Worm (Caenorhabditis elegans) whole organism, young adult: Measurements from ENCODE around the gene pot-1.

Experiments
- B0019.2 ChIP-seq: fragments of 200-800 bp; sonication (Bioruptor generic); conservative IDR thresholded peaks from 2 replicates; pipeline ENCODE4 v1.3.6; 2022; ENCODE audit warnings: missing genetic modification reagents, missing genetic modification characterization, missing compliant biosample characterization
- C17E4.6 ChIP-seq: fragments of 200-800 bp; sonication (Bioruptor generic); IDR thresholded peaks from 2 replicates; pipeline ENCODE4 v1.3.6; 2022; ENCODE audit warnings: missing genetic modification reagents, missing genetic modification characterization, missing compliant biosample characterization
- F33H1.4 ChIP-seq: fragments of 200-800 bp; sonication (Bioruptor generic); IDR thresholded peaks from 2 replicates; pipeline ENCODE4 v1.3.6; 2022; ENCODE audit warnings: missing genetic modification reagents, missing genetic modification characterization, missing compliant biosample characterization
- F37B4.10 ChIP-seq: fragments of 200-800 bp; sonication (Bioruptor generic); IDR thresholded peaks from 2 replicates; pipeline ENCODE4 v1.3.6; 2022; ENCODE audit warnings: missing genetic modification characterization, missing compliant biosample characterization
- F39B2.1 ChIP-seq: fragments of 200-800 bp; sonication (Bioruptor generic); IDR thresholded peaks from 2 replicates; pipeline ENCODE4 v1.3.6; 2022; ENCODE audit warnings: missing genetic modification reagents, missing genetic modification characterization, missing compliant biosample characterization
- F49E8.2 ChIP-seq: sonication (generic microtip); optimal IDR thresholded peaks from 3 replicates; lab custom pipeline; 2017; ENCODE audit warnings: missing genetic modification characterization, mild to moderate bottlenecking, missing compliant biosample characterization, antibody characterized with exemption, moderate library complexity; ENCODE audit not compliant: insufficient read depth
- F52B5.7 ChIP-seq: sonication (generic microtip); optimal IDR thresholded peaks from 2 replicates; lab custom pipeline; 2016; ENCODE audit warnings: mild to moderate bottlenecking, missing genetic modification characterization, missing compliant biosample characterization
- Y53F4B.3 ChIP-seq: fragments of 200-800 bp; sonication (Bioruptor generic); IDR thresholded peaks from 2 replicates; pipeline ENCODE4 v1.3.6; 2022; ENCODE audit warnings: missing genetic modification reagents, missing genetic modification characterization, missing compliant biosample characterization
- Y56A3A.18 ChIP-seq: fragments of 200-800 bp; sonication (Bioruptor generic); IDR thresholded peaks from 2 replicates; pipeline ENCODE4 v1.3.6; 2022; ENCODE audit warnings: missing genetic modification reagents, missing genetic modification characterization, missing compliant biosample characterization
- Y79H2A.3 ChIP-seq: fragments of 200-800 bp; sonication (Bioruptor generic); conservative IDR thresholded peaks from 2 replicates; pipeline ENCODE4 v1.3.6; 2022; ENCODE audit warnings: missing genetic modification reagents, missing genetic modification characterization, missing compliant biosample characterization
- akir-1 ChIP-seq: fragments of 200-800 bp; sonication (Bioruptor generic); optimal IDR thresholded peaks from 2 replicates; lab custom pipeline; 2018; ENCODE audit warnings: mild to moderate bottlenecking, missing genetic modification characterization, moderate library complexity, missing compliant biosample characterization
- aptf-2 ChIP-seq: fragments of 200-800 bp; sonication (Bioruptor generic); conservative IDR thresholded peaks from 2 replicates; pipeline ENCODE4 v1.3.6; 2022; ENCODE audit warnings: missing genetic modification reagents, missing genetic modification characterization, missing compliant biosample characterization
- aptf-3 ChIP-seq: fragments of 200-800 bp; sonication (Bioruptor generic); IDR thresholded peaks from 2 replicates; pipeline ENCODE4 v1.3.6; 2022; ENCODE audit warnings: missing genetic modification characterization, missing compliant biosample characterization
- attf-3 ChIP-seq: fragments of 200-800 bp; sonication (Bioruptor generic); conservative IDR thresholded peaks from 2 replicates; pipeline ENCODE4 v1.3.6; 2022; ENCODE audit warnings: missing genetic modification reagents, missing genetic modification characterization, missing compliant biosample characterization
- attf-5 ChIP-seq: fragments of 200-800 bp; sonication (Bioruptor generic); optimal IDR thresholded peaks from 2 replicates; lab custom pipeline; 2018; ENCODE audit warnings: mild to moderate bottlenecking, missing genetic modification characterization, missing compliant biosample characterization
- bed-1 ChIP-seq: fragments of 200-800 bp; sonication (Bioruptor generic); IDR thresholded peaks from 2 replicates; pipeline ENCODE4 v1.3.6; 2022; ENCODE audit warnings: missing genetic modification reagents, missing genetic modification characterization, missing compliant biosample characterization
- ceh-100 ChIP-seq: fragments of 200-800 bp; sonication (Bioruptor generic); IDR thresholded peaks from 2 replicates; pipeline ENCODE4 v1.3.6; 2022; ENCODE audit warnings: missing genetic modification reagents, missing genetic modification characterization, missing compliant biosample characterization
- ceh-40 ChIP-seq: fragments of 200-800 bp; sonication (Bioruptor generic); IDR thresholded peaks from 2 replicates; pipeline ENCODE4 v1.3.6; 2022; ENCODE audit warnings: missing genetic modification characterization, missing compliant biosample characterization
- ceh-79 ChIP-seq: sonication (generic microtip); optimal IDR thresholded peaks from 2 replicates; lab custom pipeline; 2017; ENCODE audit warnings: mild to moderate bottlenecking, missing genetic modification characterization, missing compliant biosample characterization
- chd-7 ChIP-seq: sonication (generic microtip); optimal IDR thresholded peaks from 2 replicates; lab custom pipeline; 2016; ENCODE audit warnings: mild to moderate bottlenecking, missing genetic modification characterization, moderate library complexity, missing compliant biosample characterization
- die-1 ChIP-seq: sonication (generic microtip); optimal IDR thresholded peaks from 2 replicates; lab custom pipeline; 2016; ENCODE audit warnings: missing genotype, mild to moderate bottlenecking, missing genetic modification characterization, missing compliant biosample characterization
- dox-1 ChIP-seq: fragments of 200-800 bp; sonication (Bioruptor generic); IDR thresholded peaks from 2 replicates; pipeline ENCODE4 v1.3.6; 2022; ENCODE audit warnings: missing genetic modification reagents, missing genetic modification characterization, missing compliant biosample characterization
- egl-18 ChIP-seq: fragments of 200-800 bp; sonication (Bioruptor generic); IDR thresholded peaks from 2 replicates; pipeline ENCODE4 v1.3.6; 2022; ENCODE audit warnings: missing genetic modification reagents, missing genetic modification characterization, missing compliant biosample characterization
- egrh-3 ChIP-seq: fragments of 200-800 bp; sonication (Bioruptor generic); IDR thresholded peaks from 2 replicates; pipeline ENCODE4 v1.3.6; 2022; ENCODE audit warnings: missing genetic modification reagents, missing genetic modification characterization, missing compliant biosample characterization
- ets-4 ChIP-seq: fragments of 200-800 bp; sonication (Bioruptor generic); optimal IDR thresholded peaks from 2 replicates; lab custom pipeline; 2018; ENCODE audit warnings: mild to moderate bottlenecking, missing genetic modification characterization, missing compliant biosample characterization
- hrde-1 ChIP-seq: sonication (generic microtip); optimal IDR thresholded peaks from 2 replicates; lab custom pipeline; 2016; ENCODE audit warnings: missing genetic modification characterization, mild to moderate bottlenecking, missing compliant biosample characterization, moderate library complexity, missing genotype, missing genetic modification reagents, borderline replicate concordance
- let-526 ChIP-seq: fragments of 200-800 bp; sonication (Bioruptor generic); IDR thresholded peaks from 2 replicates; pipeline ENCODE4 v1.3.6; 2022; ENCODE audit warnings: missing genetic modification reagents, missing genetic modification characterization, missing compliant biosample characterization
- let-607 ChIP-seq, 2 experiments: fragments of 200-800 bp in 1 of 2; sonication (Bioruptor generic) in 1 of 2; sonication (generic microtip) in 1 of 2; optimal IDR thresholded peaks; 2 replicates each; lab custom pipeline; 2016 to 2018; ENCODE audit warnings: mild to moderate bottlenecking in 2 of 2, missing compliant biosample characterization in 2 of 2, missing genetic modification characterization in 2 of 2, moderate library complexity in 2 of 2, missing genotype in 1 of 2
- lin-26 ChIP-seq: fragments of 200-800 bp; sonication (Bioruptor generic); IDR thresholded peaks from 2 replicates; pipeline ENCODE4 v1.3.6; 2022; ENCODE audit warnings: missing genetic modification reagents, missing genetic modification characterization, missing compliant biosample characterization
- madf-10 ChIP-seq: sonication (generic microtip); optimal IDR thresholded peaks from 2 replicates; lab custom pipeline; 2016; ENCODE audit warnings: mild to moderate bottlenecking, missing genetic modification characterization, missing compliant biosample characterization
- mcd-1 ChIP-seq: fragments of 200-800 bp; sonication (Bioruptor generic); IDR thresholded peaks from 2 replicates; pipeline ENCODE4 v1.3.6; 2022; ENCODE audit warnings: missing genetic modification reagents, missing genetic modification characterization, missing compliant biosample characterization
- mel-28 ChIP-seq: sonication (generic microtip); optimal IDR thresholded peaks from 2 replicates; lab custom pipeline; 2016; ENCODE audit warnings: borderline replicate concordance, mild to moderate bottlenecking, missing genetic modification characterization, missing compliant biosample characterization
- mxl-1 ChIP-seq: sonication (generic microtip); optimal IDR thresholded peaks from 2 replicates; lab custom pipeline; 2016; ENCODE audit warnings: missing genetic modification characterization, missing compliant biosample characterization
- nfya-2 ChIP-seq: fragments of 200-800 bp; sonication (Bioruptor generic); IDR thresholded peaks from 2 replicates; pipeline ENCODE4 v1.3.6; 2022; ENCODE audit warnings: missing genetic modification reagents, missing genetic modification characterization, missing compliant biosample characterization
- nfyb-1 ChIP-seq: fragments of 200-800 bp; sonication (Bioruptor generic); IDR thresholded peaks from 2 replicates; pipeline ENCODE4 v1.3.6; 2022; ENCODE audit warnings: missing genetic modification reagents, missing genetic modification characterization, missing compliant biosample characterization
- pha-4 ChIP-seq: fragments of 150-350 bp; sonication (generic microtip); optimal IDR thresholded peaks from 2 replicates; lab custom pipeline; 2014; ENCODE audit warnings: missing biosample characterization, missing genetic modification reagents, missing genetic modification characterization
- rcor-1 ChIP-seq: fragments of 200-800 bp; sonication (Bioruptor generic); IDR thresholded peaks from 2 replicates; pipeline ENCODE4 v1.3.6; 2022; ENCODE audit warnings: missing genetic modification reagents, missing genetic modification characterization, missing compliant biosample characterization
- rpc-1 ChIP-seq, 2 experiments: fragments of 150-350 bp in 1 of 2; sonication (generic microtip) in 1 of 2; optimal IDR thresholded peaks; 2 replicates each; lab custom pipeline; 2014 to 2018; ENCODE audit warnings: missing biosample characterization in 1 of 2, missing genetic modification characterization in 1 of 2, missing genetic modification reagents in 1 of 2, missing genotype in 1 of 2
- snpc-1.1 ChIP-seq: sonication (generic microtip); optimal IDR thresholded peaks from 2 replicates; lab custom pipeline; 2017; ENCODE audit warnings: missing genetic modification characterization, mild to moderate bottlenecking, missing compliant biosample characterization, antibody characterized with exemption, moderate library complexity, missing genotype, missing genetic modification reagents; ENCODE audit not compliant: insufficient read depth
- snpc-1.3 ChIP-seq: sonication (generic microtip); optimal IDR thresholded peaks from 2 replicates; lab custom pipeline; 2017; ENCODE audit warnings: missing genetic modification characterization, mild to moderate bottlenecking, missing compliant biosample characterization, antibody characterized with exemption, moderate library complexity, missing genotype, missing genetic modification reagents; ENCODE audit not compliant: insufficient read depth
- somi-1 ChIP-seq: fragments of 200-800 bp; sonication (Bioruptor generic); optimal IDR thresholded peaks from 2 replicates; lab custom pipeline; 2018; ENCODE audit warnings: mild to moderate bottlenecking, missing genetic modification characterization, missing compliant biosample characterization
- unc-130 ChIP-seq: sonication (generic microtip); optimal IDR thresholded peaks from 2 replicates; lab custom pipeline; 2016; ENCODE audit warnings: missing genetic modification reagents, missing genetic modification characterization, missing compliant biosample characterization
- unc-62 ChIP-seq: fragments of 150-350 bp; optimal IDR thresholded peaks from 2 replicates; lab custom pipeline; 2014; ENCODE audit warnings: missing biosample characterization, missing genetic modification reagents, missing genetic modification characterization
- zfh-2 ChIP-seq: fragments of 200-800 bp; sonication (Bioruptor generic); conservative IDR thresholded peaks from 2 replicates; pipeline ENCODE4 v1.3.6; 2022; ENCODE audit warnings: missing genetic modification reagents, missing genetic modification characterization, missing compliant biosample characterization
- ztf-26 ChIP-seq: sonication (generic microtip); optimal IDR thresholded peaks from 2 replicates; lab custom pipeline; 2017; ENCODE audit warnings: missing genetic modification characterization, missing compliant biosample characterization
- ztf-6 ChIP-seq: fragments of 200-800 bp; sonication (Bioruptor generic); IDR thresholded peaks from 2 replicates; pipeline ENCODE4 v1.3.6; 2022; ENCODE audit warnings: missing genetic modification reagents, missing genetic modification characterization, missing compliant biosample characterization

Gene pot-1

DNA sequence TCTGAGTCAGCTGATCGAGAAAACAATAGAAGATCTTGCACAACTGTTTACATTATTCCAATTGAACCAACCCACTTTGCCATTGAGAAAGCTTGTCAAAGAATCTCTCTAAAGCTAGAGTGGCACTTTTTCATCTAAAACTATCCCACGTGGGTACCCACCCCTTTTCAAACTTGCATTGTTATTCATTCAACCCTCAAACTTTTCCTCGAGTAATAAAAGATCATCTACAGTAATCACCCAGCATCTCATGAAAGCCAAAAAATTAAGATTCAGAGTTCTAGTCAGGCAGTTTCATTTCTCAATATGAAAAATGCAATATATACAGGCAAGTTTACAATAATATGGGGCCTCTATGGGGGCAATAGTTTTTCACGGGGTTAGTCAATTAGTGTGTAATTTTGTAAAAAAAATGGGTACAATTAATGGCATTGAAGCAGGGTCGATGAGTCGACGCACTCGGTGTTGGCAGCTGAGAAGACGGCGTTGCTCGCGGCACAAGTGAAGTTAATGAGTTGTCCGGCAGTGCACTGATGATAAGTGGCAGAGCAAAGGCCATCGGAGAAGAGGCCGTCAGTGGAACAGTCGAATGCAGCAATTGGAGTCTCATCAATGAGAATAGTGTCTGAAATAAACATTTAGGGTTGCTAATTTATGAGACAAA lies 31.5 kb downstream of the pot-1 start (continued):
- TF ChIP-seq B0019.2 (GFP tag; lab: Robert Waterston, UW) (no peak; the same call in 1 of the 2 replicates), egl-18 (GFP tag; lab: Robert Waterston, UW) (no peak), ztf-26 (tag; lab: Kevin White, UChicago) (no peak), let-526 (GFP tag; lab: Robert Waterston, UW) (no peak), F39B2.1 (GFP tag; lab: Robert Waterston, UW) (peak; percentile 70; the same call in 1 of the 2 replicates), snpc-1.3 (tag; lab: Kevin White, UChicago) (peak; percentile 67), hrde-1 (tag; lab: Kevin White, UChicago) (peak; percentile 96), akir-1 (GFP tag; lab: Kevin White, UChicago) (no peak), C17E4.6 (GFP tag; lab: Robert Waterston, UW) (0 out of 2 replicates have a peak, but pooled peaks have one; percentile 11), ets-4 (no peak), attf-5 (peak; percentile 22), pha-4 (no peak), ztf-6 (GFP tag; lab: Robert Waterston, UW) (no peak), unc-62 (no peak), dox-1 (peak; percentile 73), ceh-79 (tag; lab: Kevin White, UChicago) (no peak), F37B4.10 (no peak), nfyb-1 (GFP tag; lab: Robert Waterston, UW) (no peak; the same call in 1 of the 2 replicates), F52B5.7 (tag; lab: Kevin White, UChicago) (peak; percentile 72), Y79H2A.3 (GFP tag; lab: Robert Waterston, UW) (peak; percentile 95), bed-1 (GFP tag; lab: Robert Waterston, UW) (no peak), lin-26 (peak; percentile 82), Y56A3A.18 (GFP tag; lab: Robert Waterston, UW) (peak; percentile 75), Y53F4B.3 (GFP tag; lab: Robert Waterston, UW) (no peak), F49E8.2 (tag; lab: Kevin White, UChicago) (peak; percentile 88), aptf-3 (0 out of 2 replicates have a peak, but pooled peaks have one; percentile 22), F33H1.4 (peak; percentile 35), rcor-1 (GFP tag; lab: Robert Waterston, UW) (peak; percentile 78; the same call in 1 of the 2 replicates), die-1 (no peak), snpc-1.1 (peak; percentile 75), unc-130 (GFP tag; lab: Kevin White, UChicago) (peak; percentile 74), somi-1 (no peak), mcd-1 (no peak), mel-28 (no peak), chd-7 (tag; lab: Kevin White, UChicago) (peak; percentile 16), zfh-2 (GFP tag; lab: Robert Waterston, UW) (no peak), attf-3 (GFP tag; lab: Robert Waterston, UW) (no peak), madf-10 (tag; lab: Kevin White, UChicago) (no peak), nfya-2 (0 out of 2 replicates have a peak, but pooled peaks have one; percentile 22), egrh-3 (no peak), ceh-40 (no peak), mxl-1 (tag; lab: Kevin White, UChicago) (no peak), let-607 (tag; optimal IDR thresholded peaks at IDR 0.05; lab: Kevin White, UChicago) (no peak), rpc-1 (optimal IDR thresholded peaks at IDR 0.05; lab: Kevin White, UChicago) (no peak), rpc-1 (tag; optimal IDR thresholded peaks at IDR 0.05; lab: Kevin White, UChicago) (peak; percentile 6), ceh-100 (GFP tag; lab: Robert Waterston, UW) (peak; percentile 35), aptf-2 (GFP tag; lab: Robert Waterston, UW) (no peak)
